Worm (Caenorhabditis elegans): ENCODE results near the gene C39E9.7.

The C39E9.7 gene

ce11 chrIV:13089671-13090242 lies 13.2 kb upstream of the C39E9.7 start:
- no peak for TF ChIP-seq unc-62 (GFP tag; optimal IDR thresholded peaks at IDR 0.05)

- TF ChIP-seq unc-62 (GFP tag; optimal IDR thresholded peaks at IDR 0.05) = no peak
Measured at ce11 chrIV:13086705-13087104, 10.2 kb upstream of the C39E9.7 start, which contains the start of gene spin-2. Gene spin-2, plus strand, starts transcription at chrIV:13087005.

- no peak for TF ChIP-seq unc-62 (GFP tag; optimal IDR thresholded peaks at IDR 0.05)
Measured at ce11 chrIV:13085675-13086074, 9.2 kb upstream of the C39E9.7 start.

- TF ChIP-seq unc-62 (GFP tag; optimal IDR thresholded peaks at IDR 0.05) = no peak
Measured at ce11 chrIV:13082836-13083763, 6.6 kb upstream of the C39E9.7 start.

- no peak for TF ChIP-seq unc-62 (GFP tag; optimal IDR thresholded peaks at IDR 0.05)
Measured at ce11 chrIV:13082106-13082505, 5.6 kb upstream of the C39E9.7 start.

ce11 chrIV:13080861-13081260 lies 4.3 kb upstream of the C39E9.7 start:
- no peak for TF ChIP-seq unc-62 (GFP tag; optimal IDR thresholded peaks at IDR 0.05)

- no peak for TF ChIP-seq unc-62 (GFP tag; optimal IDR thresholded peaks at IDR 0.05)
Measured at ce11 chrIV:13080185-13080584, 3.7 kb upstream of the C39E9.7 start.

- TF ChIP-seq unc-62 (GFP tag; optimal IDR thresholded peaks at IDR 0.05) = no peak
Measured at ce11 chrIV:13079119-13079518, 2.6 kb upstream of the C39E9.7 start, which contains the start of gene C39E9.8. Gene C39E9.8, plus strand, starts transcription at chrIV:13079446.

ce11 chrIV:13078342-13078741 lies 1.8 kb upstream of the C39E9.7 start:
- no peak for TF ChIP-seq unc-62 (GFP tag; optimal IDR thresholded peaks at IDR 0.05)

- no peak for TF ChIP-seq unc-62 (GFP tag; optimal IDR thresholded peaks at IDR 0.05)
Measured at ce11 chrIV:13077694-13078093, 1.2 kb upstream of the C39E9.7 start.

- TF ChIP-seq unc-62 (GFP tag; optimal IDR thresholded peaks at IDR 0.05) = no peak
Measured at ce11 chrIV:13075625-13076252, 781 bp downstream of the C39E9.7 start.

- TF ChIP-seq unc-62 (GFP tag; optimal IDR thresholded peaks at IDR 0.05) = no peak
Measured at ce11 chrIV:13071445-13071844, 5.1 kb downstream of the C39E9.7 start, which contains the start of gene scl-8. Gene scl-8, plus strand, starts transcription at chrIV:13071745.

ce11 chrIV:13070142-13070541 lies 6.4 kb downstream of the C39E9.7 start, which contains the start of gene scl-7:
Gene scl-7, plus strand, starts transcription at chrIV:13070442.
- no peak for TF ChIP-seq unc-62 (GFP tag; optimal IDR thresholded peaks at IDR 0.05)

- TF ChIP-seq unc-62 (GFP tag; optimal IDR thresholded peaks at IDR 0.05) = no peak
Measured at ce11 chrIV:13068451-13068850, 8.1 kb downstream of the C39E9.7 start, which contains the start of gene scl-6. Gene scl-6, plus strand, starts transcription at chrIV:13068751.

ce11 chrIV:13067200-13067599 lies 9.3 kb downstream of the C39E9.7 start, which contains the start of gene col-131:
Gene col-131, minus strand, starts transcription at chrIV:13067300.
- no peak for TF ChIP-seq unc-62 (GFP tag; optimal IDR thresholded peaks at IDR 0.05)

ce11 chrIV:13066044-13066443 lies 10.5 kb downstream of the C39E9.7 start:
- TF ChIP-seq unc-62 (GFP tag; optimal IDR thresholded peaks at IDR 0.05) = no peak

Data from whole organism, dauer.